Worm (Caenorhabditis elegans): ENCODE data around the gene dnc-1.

DNA sequence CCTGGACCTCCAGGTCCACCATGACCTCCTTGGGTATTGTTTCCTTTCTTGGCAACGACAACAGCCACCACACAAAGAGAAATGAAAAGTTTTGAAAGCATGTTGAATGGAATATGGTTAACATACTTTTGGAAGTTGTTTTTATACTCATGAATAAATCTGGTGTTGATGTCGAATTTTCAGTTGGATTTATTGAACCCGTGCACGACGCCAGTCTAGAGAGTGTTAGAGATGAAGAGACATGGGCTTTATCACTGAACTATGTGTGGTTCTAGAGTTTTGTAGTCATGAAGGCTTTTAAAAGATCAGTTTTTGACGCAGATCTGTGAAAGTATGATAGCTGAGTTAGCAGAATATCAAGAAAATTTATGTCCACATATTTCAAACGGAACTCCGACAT is 38.7 kb downstream of the dnc-1 start, which contains the start of gene srlf-14:
- TF ChIP-seq ets-5 (GFP tag; IDR thresholded peaks at IDR 0.05) (no peak), lin-13 (GFP tag; optimal IDR thresholded peaks at IDR 0.05) (no peak), skn-1 (tag; optimal IDR thresholded peaks at IDR 0.05) (no peak), unc-62 (GFP tag; optimal IDR thresholded peaks at IDR 0.05) (no peak), ztf-11 (tag; optimal IDR thresholded peaks at IDR 0.05) (no peak), tlp-1 (tag; optimal IDR thresholded peaks at IDR 0.05) (no peak), fkh-10 (GFP tag; optimal IDR thresholded peaks at IDR 0.05) (no peak), fos-1 (tag; optimal IDR thresholded peaks at IDR 0.05) (no peak), unc-130 (tag; optimal IDR thresholded peaks at IDR 0.05) (no peak), hpl-2 (GFP tag; optimal IDR thresholded peaks at IDR 0.05) (no peak)

All from whole organism, L1 larva.